Fruit fly (Drosophila melanogaster) whole organism, embryonic: ENCODE measurements around the gene CG8236.

ENCODE experiments used
- Bgb ChIP-seq: fragments of 200-800 bp; sonication (Bioruptor generic); IDR thresholded peaks from 2 replicates; pipeline ENCODE4 v1.3.6; 2022; ENCODE audit warnings: missing biosample characterization, missing genetic modification characterization; ENCODE audit not compliant: partially characterized antibody
- CG1024 ChIP-seq: fragments of 200-800 bp; sonication (Bioruptor generic); IDR thresholded peaks from 2 replicates; pipeline ENCODE4 v1.3.6; 2022; ENCODE audit warnings: missing biosample characterization, missing genetic modification characterization
- CG11398 ChIP-seq: fragments of 200-800 bp; sonication (Bioruptor generic); optimal IDR thresholded peaks from 2 replicates; lab custom pipeline; 2016; ENCODE audit warnings: missing biosample characterization, missing genetic modification characterization
- CG13287 ChIP-seq: fragments of 200-800 bp; sonication (Bioruptor generic); IDR thresholded peaks from 2 replicates; pipeline ENCODE4 v1.3.6; 2022; ENCODE audit warnings: missing biosample characterization, missing genetic modification characterization; ENCODE audit not compliant: partially characterized antibody
- CG13775 ChIP-seq: fragments of 200-800 bp; sonication (Bioruptor generic); optimal IDR thresholded peaks from 3 replicates; lab custom pipeline; 2017; ENCODE audit warnings: missing biosample characterization, mild to moderate bottlenecking, missing genetic modification characterization
- CG15601 ChIP-seq: fragments of 200-800 bp; sonication (Bioruptor generic); optimal IDR thresholded peaks from 3 replicates; lab custom pipeline; 2019; ENCODE audit warnings: missing biosample characterization, mild to moderate bottlenecking, missing genetic modification characterization, moderate library complexity
- CG1602 ChIP-seq: fragments of 200-800 bp; sonication (Bioruptor generic); optimal IDR thresholded peaks from 3 replicates; lab custom pipeline; 2016; ENCODE audit warnings: missing biosample characterization, missing genetic modification characterization
- CG16815 ChIP-seq: fragments of 200-800 bp; sonication (Bioruptor generic); optimal IDR thresholded peaks from 3 replicates; lab custom pipeline; 2017; ENCODE audit warnings: missing biosample characterization, mild to moderate bottlenecking, missing genetic modification characterization
- CG17385 ChIP-seq: fragments of 200-800 bp; sonication (Bioruptor generic); optimal IDR thresholded peaks from 3 replicates; lab custom pipeline; 2018; ENCODE audit warnings: missing biosample characterization, mild to moderate bottlenecking, missing genetic modification characterization
- CG17568 ChIP-seq: fragments of 200-800 bp; sonication (Bioruptor generic); optimal IDR thresholded peaks from 2 replicates; lab custom pipeline; 2018; ENCODE audit warnings: missing biosample characterization, mild to moderate bottlenecking, missing genetic modification characterization, moderate library complexity
- CG18599 ChIP-seq: fragments of 200-800 bp; sonication (Bioruptor generic); optimal IDR thresholded peaks from 3 replicates; lab custom pipeline; 2017; ENCODE audit warnings: missing biosample characterization, missing genetic modification characterization, mild to moderate bottlenecking, moderate library complexity, missing genetic modification reagents
- CG2199 ChIP-seq: fragments of 200-800 bp; sonication (Bioruptor generic); IDR thresholded peaks from 3 replicates; pipeline ENCODE4 v1.3.6; 2022; ENCODE audit warnings: missing biosample characterization, missing genetic modification characterization
- CG42726 ChIP-seq: fragments of 200-800 bp; sonication (Bioruptor generic); IDR thresholded peaks from 2 replicates; pipeline ENCODE4 v1.3.6; 2022; ENCODE audit warnings: missing biosample characterization, missing genetic modification characterization; ENCODE audit not compliant: partially characterized antibody
- CG4360 ChIP-seq: fragments of 200-800 bp; sonication (Bioruptor generic); IDR thresholded peaks from 2 replicates; pipeline ENCODE4 v1.3.6; 2022; ENCODE audit warnings: missing biosample characterization, missing genetic modification characterization
- CG7963 ChIP-seq: fragments of 200-800 bp; sonication (Bioruptor generic); IDR thresholded peaks from 3 replicates; pipeline ENCODE4 v1.3.6; 2022; ENCODE audit warnings: missing biosample characterization, missing genetic modification characterization; ENCODE audit not compliant: partially characterized antibody
- CG8944 ChIP-seq: fragments of 200-800 bp; sonication (Bioruptor generic); optimal IDR thresholded peaks from 3 replicates; lab custom pipeline; 2016; ENCODE audit warnings: missing biosample characterization, missing genetic modification characterization
- CG9727 ChIP-seq: fragments of 200-800 bp; sonication (Bioruptor generic); optimal IDR thresholded peaks from 3 replicates; lab custom pipeline; 2017; ENCODE audit warnings: missing biosample characterization, mild to moderate bottlenecking, missing genetic modification characterization
- CG9797 ChIP-seq: fragments of 200-800 bp; sonication (Bioruptor generic); optimal IDR thresholded peaks from 3 replicates; lab custom pipeline; 2018; ENCODE audit warnings: missing biosample characterization, mild to moderate bottlenecking, missing genetic modification characterization
- CTCF ChIP-seq: fragments of 200-800 bp; sonication (Bioruptor generic); optimal IDR thresholded peaks from 2 replicates; lab custom pipeline; 2017; ENCODE audit warnings: missing biosample characterization, mild to moderate bottlenecking, missing genetic modification characterization, moderate library complexity
- Dfd ChIP-seq, 2 experiments: fragments of >200 bp; optimal IDR thresholded peaks; 2 replicates each; lab custom pipeline; 2017; ENCODE audit warnings: missing biosample characterization in 2 of 2, missing genetic modification characterization in 2 of 2
- Drgx ChIP-seq: fragments of 200-800 bp; sonication (Bioruptor generic); IDR thresholded peaks from 2 replicates; pipeline ENCODE4 v1.3.6; 2022; ENCODE audit warnings: missing biosample characterization, missing genetic modification characterization
- Ets97D ChIP-seq: fragments of 200-800 bp; sonication (Bioruptor generic); optimal IDR thresholded peaks from 3 replicates; lab custom pipeline; 2016; ENCODE audit warnings: missing biosample characterization, missing genetic modification characterization
- H15 ChIP-seq: fragments of 200-800 bp; sonication (Bioruptor generic); IDR thresholded peaks from 3 replicates; pipeline ENCODE4 v1.3.6; 2022; ENCODE audit warnings: missing biosample characterization, missing genetic modification characterization
- HHEX ChIP-seq: fragments of 200-800 bp; sonication (Bioruptor generic); optimal IDR thresholded peaks from 3 replicates; lab custom pipeline; 2017; ENCODE audit warnings: missing biosample characterization, mild to moderate bottlenecking, missing genetic modification characterization, missing genetic modification reagents
- Kr ChIP-seq: fragments of 200-800 bp; sonication (Bioruptor generic); optimal IDR thresholded peaks from 2 replicates; lab custom pipeline; 2017; ENCODE audit warnings: missing biosample characterization, mild to moderate bottlenecking, missing genetic modification characterization
- Oli ChIP-seq: fragments of 200-800 bp; sonication (Bioruptor generic); optimal IDR thresholded peaks from 2 replicates; lab custom pipeline; 2018; ENCODE audit warnings: missing biosample characterization, mild to moderate bottlenecking, missing genetic modification characterization, moderate library complexity
- Poxn ChIP-seq: fragments of 200-800 bp; sonication (Bioruptor generic); IDR thresholded peaks from 2 replicates; pipeline ENCODE4 v1.3.6; 2022; ENCODE audit warnings: missing biosample characterization, missing genetic modification characterization
- Scr ChIP-seq: fragments of 200-800 bp; sonication (Bioruptor generic); IDR thresholded peaks from 2 replicates; pipeline ENCODE4 v1.3.6; 2022; ENCODE audit warnings: missing biosample characterization, missing genetic modification characterization; ENCODE audit not compliant: partially characterized antibody
- TFAM ChIP-seq: fragments of 200-800 bp; sonication (Bioruptor generic); optimal IDR thresholded peaks from 2 replicates; lab custom pipeline; 2017; ENCODE audit warnings: missing biosample characterization, missing genetic modification characterization, inconsistent platforms
- ara ChIP-seq: fragments of 200-800 bp; sonication (Bioruptor generic); IDR thresholded peaks from 2 replicates; pipeline ENCODE4 v1.3.6; 2022; ENCODE audit warnings: missing biosample characterization, missing genetic modification characterization
- cg ChIP-seq: fragments of 200-800 bp; sonication (Bioruptor generic); optimal IDR thresholded peaks from 3 replicates; lab custom pipeline; 2019; ENCODE audit warnings: missing biosample characterization, mild to moderate bottlenecking, missing genetic modification characterization, moderate library complexity
- corto ChIP-seq: fragments of 200-800 bp; sonication (Bioruptor generic); optimal IDR thresholded peaks from 2 replicates; lab custom pipeline; 2016; ENCODE audit warnings: missing biosample characterization, mild to moderate bottlenecking, missing genetic modification characterization, moderate library complexity
- da ChIP-seq: fragments of 200-800 bp; sonication (Bioruptor generic); optimal IDR thresholded peaks from 2 replicates; lab custom pipeline; 2016; ENCODE audit warnings: missing biosample characterization, missing genetic modification characterization
- dysf ChIP-seq: fragments of 200-800 bp; sonication (Bioruptor generic); IDR thresholded peaks from 3 replicates; pipeline ENCODE4 v1.3.6; 2022; ENCODE audit warnings: missing biosample characterization, missing genetic modification characterization
- fru ChIP-seq: fragments of >200 bp; optimal IDR thresholded peaks from 2 replicates; lab custom pipeline; 2017
- gce ChIP-seq: fragments of 200-800 bp; sonication (Bioruptor generic); IDR thresholded peaks from 3 replicates; pipeline ENCODE4 v1.3.6; 2022; ENCODE audit warnings: missing biosample characterization, missing genetic modification characterization
- grn ChIP-seq: fragments of 200-800 bp; sonication (Bioruptor generic); optimal IDR thresholded peaks from 3 replicates; lab custom pipeline; 2017; ENCODE audit warnings: missing biosample characterization, missing genetic modification characterization
- ken ChIP-seq: fragments of 200-800 bp; sonication (Bioruptor generic); IDR thresholded peaks from 3 replicates; pipeline ENCODE4 v1.3.6; 2022; ENCODE audit warnings: missing biosample characterization, missing genetic modification characterization
- knrl ChIP-seq: fragments of 200-800 bp; sonication (Bioruptor generic); IDR thresholded peaks from 3 replicates; pipeline ENCODE4 v1.3.6; 2022; ENCODE audit warnings: missing biosample characterization, missing genetic modification characterization; ENCODE audit not compliant: partially characterized antibody
- lab ChIP-seq: fragments of 200-800 bp; sonication (Bioruptor generic); optimal IDR thresholded peaks from 3 replicates; lab custom pipeline; 2017; ENCODE audit warnings: missing biosample characterization, missing genetic modification characterization, mild to moderate bottlenecking, moderate library complexity, missing genetic modification reagents
- nmo ChIP-seq: fragments of 200-800 bp; sonication (Bioruptor generic); optimal IDR thresholded peaks from 2 replicates; lab custom pipeline; 2018; ENCODE audit warnings: missing biosample characterization, mild to moderate bottlenecking, missing genetic modification characterization, moderate library complexity
- oc ChIP-seq: fragments of 200-800 bp; sonication (Bioruptor generic); optimal IDR thresholded peaks from 2 replicates; lab custom pipeline; 2018; ENCODE audit warnings: missing biosample characterization, mild to moderate bottlenecking, missing genetic modification characterization, moderate library complexity
- phol ChIP-seq: fragments of 200-800 bp; sonication (Bioruptor generic); optimal IDR thresholded peaks from 3 replicates; lab custom pipeline; 2018; ENCODE audit warnings: missing biosample characterization, mild to moderate bottlenecking, missing genetic modification characterization, moderate library complexity
- pnt ChIP-seq: fragments of 200-800 bp; sonication (Bioruptor generic); optimal IDR thresholded peaks from 3 replicates; lab custom pipeline; 2016; ENCODE audit warnings: missing biosample characterization, missing genetic modification characterization
- scrt ChIP-seq: fragments of 200-800 bp; sonication (Bioruptor generic); optimal IDR thresholded peaks from 2 replicates; lab custom pipeline; 2018; ENCODE audit warnings: missing biosample characterization, mild to moderate bottlenecking, missing genetic modification characterization, moderate library complexity
- sug ChIP-seq: fragments of 200-800 bp; optimal IDR thresholded peaks from 2 replicates; lab custom pipeline; 2019; ENCODE audit warnings: missing biosample characterization, mild to moderate bottlenecking, missing genetic modification characterization, moderate library complexity
- tgo ChIP-seq: fragments of 200-800 bp; sonication (Bioruptor generic); IDR thresholded peaks from 3 replicates; pipeline ENCODE4 v1.3.6; 2022; ENCODE audit warnings: missing biosample characterization, missing genetic modification characterization
- trem ChIP-seq: fragments of 200-800 bp; optimal IDR thresholded peaks from 3 replicates; lab custom pipeline; 2019; ENCODE audit warnings: missing biosample characterization, mild to moderate bottlenecking, missing genetic modification characterization, moderate library complexity
- wek ChIP-seq: fragments of 200-800 bp; sonication (Bioruptor generic); optimal IDR thresholded peaks from 3 replicates; lab custom pipeline; 2018; ENCODE audit warnings: missing biosample characterization, mild to moderate bottlenecking, missing genetic modification characterization, moderate library complexity
- wor ChIP-seq: fragments of 200-800 bp; sonication (Bioruptor generic); IDR thresholded peaks from 2 replicates; pipeline ENCODE4 v1.3.6; 2022; ENCODE audit warnings: missing biosample characterization, missing genetic modification characterization
- zen ChIP-seq: fragments of 200-800 bp; sonication (Bioruptor generic); optimal IDR thresholded peaks from 3 replicates; lab custom pipeline; 2018; ENCODE audit warnings: missing biosample characterization, mild to moderate bottlenecking, missing genetic modification characterization, moderate library complexity
- zfh2 ChIP-seq: fragments of 200-800 bp; sonication (Bioruptor generic); optimal IDR thresholded peaks from 2 replicates; lab custom pipeline; 2016; ENCODE audit warnings: missing biosample characterization, missing genetic modification characterization

Gene CG8236

dm6 chr3R:8744198-8744597, 25.0 kb upstream of the CG8236 start (continued):
- TF ChIP-seq Poxn (GFP tag; lab: Robert Waterston, UW), result no peak
- no peak for TF ChIP-seq CG11398 (GFP tag; lab: Kevin White, UChicago)
- TF ChIP-seq phol (tag; lab: Kevin White, UChicago), result peak; percentile 37
- peak; percentile 51 for TF ChIP-seq CG8944
- TF ChIP-seq cg (GFP tag; lab: Kevin White, UChicago), result no peak
- peak; percentile 62; the same call in 2 of the 3 replicates for TF ChIP-seq tgo (GFP tag; lab: Robert Waterston, UW)
- TF ChIP-seq Bgb (GFP tag; lab: Robert Waterston, UW), result no peak
- peak; percentile 49 for TF ChIP-seq CG18599
- no peak for TF ChIP-seq CG1024
- no peak for TF ChIP-seq wek (GFP tag; lab: Kevin White, UChicago)
- TF ChIP-seq pnt (GFP tag; lab: Kevin White, UChicago), result peak; percentile 61
- peak; percentile 50 for TF ChIP-seq sug (tag; lab: Kevin White, UChicago)
- TF ChIP-seq gce (GFP tag; lab: Robert Waterston, UW), result 0 out of 3 replicates have a peak, but pooled peaks have one; percentile 14
- 0 out of 3 replicates have a peak, but pooled peaks have one; percentile 21 for TF ChIP-seq H15 (GFP tag; lab: Robert Waterston, UW)
- TF ChIP-seq CG1602 (GFP tag; lab: Kevin White, UChicago), result peak; percentile 41
- TF ChIP-seq wor (GFP tag; lab: Robert Waterston, UW), result no peak
- no peak for TF ChIP-seq CG13287 (GFP tag; lab: Robert Waterston, UW)
- TF ChIP-seq ken, result peak; percentile 33; the same call in 1 of the 3 replicates
- no peak for TF ChIP-seq corto (GFP tag; lab: Kevin White, UChicago)
- no peak for TF ChIP-seq nmo (GFP tag; lab: Kevin White, UChicago)
- no peak for TF ChIP-seq knrl (GFP tag; lab: Robert Waterston, UW)
- TF ChIP-seq oc (tag; lab: Kevin White, UChicago), result no peak
- TF ChIP-seq CG16815 (GFP tag; lab: Kevin White, UChicago), result peak; percentile 43
- peak; percentile 50 for TF ChIP-seq lab (GFP tag; lab: Kevin White, UChicago)
- TF ChIP-seq CG42726, result no peak
- TF ChIP-seq CG9797 (GFP tag; lab: Kevin White, UChicago), result no peak
- no peak for TF ChIP-seq ara (GFP tag; lab: Robert Waterston, UW)
- TF ChIP-seq Dfd (GFP tag; optimal IDR thresholded peaks at IDR 0.05; lab: Kevin White, UChicago), result no peak
- TF ChIP-seq Drgx (GFP tag; lab: Robert Waterston, UW), result peak; percentile 66
- peak; percentile 34 for TF ChIP-seq CG15601 (tag; lab: Kevin White, UChicago)
- no peak for TF ChIP-seq fru (lab: Kevin White, UChicago)
- no peak for TF ChIP-seq da (GFP tag; lab: Kevin White, UChicago)
- no peak for TF ChIP-seq Scr (GFP tag; lab: Robert Waterston, UW)
- peak; percentile 30 for TF ChIP-seq CG17385 (GFP tag; lab: Kevin White, UChicago)
- no peak for TF ChIP-seq CG9727 (GFP tag; lab: Kevin White, UChicago)
- no peak for TF ChIP-seq CTCF (GFP tag; lab: Kevin White, UChicago)
- TF ChIP-seq trem, result no peak
- TF ChIP-seq Oli (tag; lab: Kevin White, UChicago), result peak; percentile 62
- no peak for TF ChIP-seq zen (tag; lab: Kevin White, UChicago)
- TF ChIP-seq grn, result no peak
- TF ChIP-seq scrt (GFP tag; lab: Kevin White, UChicago), result no peak
- TF ChIP-seq TFAM, result no peak
- no peak for TF ChIP-seq CG13775 (GFP tag; lab: Kevin White, UChicago)
- TF ChIP-seq Ets97D (GFP tag; lab: Kevin White, UChicago), result no peak
- TF ChIP-seq CG4360 (GFP tag; lab: Robert Waterston, UW), result no peak
- no peak for TF ChIP-seq CG17568 (GFP tag; lab: Kevin White, UChicago)
- TF ChIP-seq HHEX (GFP tag; lab: Kevin White, UChicago), result peak; percentile 10
- TF ChIP-seq CG2199, result no peak
- TF ChIP-seq zfh2 (GFP tag; lab: Kevin White, UChicago), result no peak
- peak; percentile 74 for TF ChIP-seq dysf (GFP tag; lab: Robert Waterston, UW)
- no peak for TF ChIP-seq Kr (GFP tag; lab: Kevin White, UChicago)
- no peak for TF ChIP-seq CG7963 (GFP tag; lab: Robert Waterston, UW)
